Worm (Caenorhabditis elegans): ENCODE data around the gene F52E1.14.

The F52E1.14 gene

DNA sequence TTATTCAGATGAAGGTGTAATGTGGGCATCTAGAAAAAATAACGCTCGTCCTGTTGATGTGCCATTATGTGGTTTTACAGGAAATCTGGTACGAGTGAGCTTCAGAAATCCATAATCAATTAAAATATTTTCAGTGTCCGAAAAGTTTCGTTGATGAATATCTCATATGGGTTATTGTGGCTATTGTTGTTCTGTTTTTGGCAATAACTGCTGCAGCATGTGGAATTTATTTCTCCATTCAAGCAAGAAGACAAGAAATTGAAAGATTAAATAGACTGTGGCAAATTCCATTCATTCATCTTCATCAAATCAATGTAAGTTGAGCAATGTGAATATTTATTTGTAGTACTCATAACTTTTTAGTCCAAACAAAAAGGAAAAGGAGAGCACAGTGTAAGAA is 5.6 kb downstream of the F52E1.14 start:
- TF ChIP-seq ceh-36 (tag; optimal IDR thresholded peaks at IDR 0.05) (no peak), ama-1 (optimal IDR thresholded peaks at IDR 0.05) (no peak), flt-1 (GFP tag; IDR thresholded peaks at IDR 0.05) (no peak), sea-1 (GFP tag; conservative IDR thresholded peaks at IDR 0.05) (no peak), tbx-11 (GFP tag; IDR thresholded peaks at IDR 0.05) (no peak), F13C5.2 (tag; optimal IDR thresholded peaks at IDR 0.05) (no peak), B0310.2 (tag; optimal IDR thresholded peaks at IDR 0.05) (no peak), hmg-4 (GFP tag; optimal IDR thresholded peaks at IDR 0.05) (no peak), hmbx-1 (tag; optimal IDR thresholded peaks at IDR 0.05) (no peak), tra-4 (tag; optimal IDR thresholded peaks at IDR 0.05) (no peak), ets-7 (tag; optimal IDR thresholded peaks at IDR 0.05) (no peak), aly-1 (tag; optimal IDR thresholded peaks at IDR 0.05) (no peak), hnd-1 (tag; optimal IDR thresholded peaks at IDR 0.05) (no peak), ceh-13 (GFP tag; optimal IDR thresholded peaks at IDR 0.05) (no peak)

DNA sequence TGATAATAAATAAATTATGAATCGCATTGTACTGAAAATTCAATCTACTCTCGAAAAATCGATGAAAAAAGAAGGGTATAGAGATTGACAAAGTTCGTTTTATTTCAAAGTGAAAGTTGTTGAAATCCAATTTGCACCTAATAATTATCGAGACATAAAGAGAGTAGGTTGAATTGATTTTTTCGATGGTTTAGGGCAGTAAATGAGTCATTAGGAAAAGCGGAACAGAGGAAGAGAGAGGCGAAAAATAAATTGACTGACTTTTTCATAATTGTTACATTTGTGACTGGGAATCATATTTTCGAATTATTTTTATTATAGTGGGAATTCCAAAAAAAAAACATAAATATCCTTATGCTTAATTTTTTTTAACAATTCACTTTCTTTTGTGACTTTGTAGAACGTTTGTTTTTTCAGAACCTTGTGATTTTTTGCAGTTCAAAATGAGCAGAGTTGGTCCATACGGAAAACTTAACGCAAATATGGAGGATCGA is 10.7 kb downstream of the F52E1.14 start, which contains the start of the genes pho-6 and F52E1.3:
TSS of gene pho-6 (minus strand) at position 101 of the 494 bp plus-strand sequence.
TSS of gene F52E1.3 (plus strand) at position 444 of the 494 bp plus-strand sequence.
- TF ChIP-seq tbx-11 (GFP tag; IDR thresholded peaks at IDR 0.05) (no peak), ceh-36 (tag; optimal IDR thresholded peaks at IDR 0.05) (no peak), scrt-1 (GFP tag; IDR thresholded peaks at IDR 0.05) (no peak), hmg-4 (GFP tag; optimal IDR thresholded peaks at IDR 0.05) (no peak), hmbx-1 (tag; optimal IDR thresholded peaks at IDR 0.05) (no peak), aly-1 (tag; optimal IDR thresholded peaks at IDR 0.05) (no peak), tra-4 (tag; optimal IDR thresholded peaks at IDR 0.05) (no peak)

DNA sequence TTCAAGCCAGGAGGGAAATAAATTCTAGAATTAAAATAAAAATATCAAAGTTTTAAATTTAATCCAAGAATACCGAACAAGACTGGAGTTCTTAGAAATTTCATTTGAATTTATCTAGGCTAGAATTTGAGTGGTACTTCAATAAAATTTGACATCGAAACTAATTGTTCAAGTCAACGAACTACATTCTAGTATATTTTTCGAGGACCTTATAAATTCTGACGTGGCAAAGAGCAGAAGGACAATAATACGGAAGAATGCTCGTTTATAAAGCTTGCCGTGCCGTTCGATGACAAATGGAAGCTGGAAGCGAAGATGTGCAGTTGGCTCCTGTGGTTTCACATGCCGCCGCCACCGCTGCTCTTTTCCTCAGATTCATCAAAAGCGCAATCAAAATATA is 17.1 kb downstream of the F52E1.14 start:
- no peak for TF ChIP-seq ceh-13 (GFP tag; optimal IDR thresholded peaks at IDR 0.05)
- no peak for TF ChIP-seq ama-1 (optimal IDR thresholded peaks at IDR 0.05)
- TF ChIP-seq ceh-36 (tag; optimal IDR thresholded peaks at IDR 0.05), result no peak
- no peak for TF ChIP-seq hmg-4 (GFP tag; optimal IDR thresholded peaks at IDR 0.05)
- TF ChIP-seq F13C5.2 (tag; optimal IDR thresholded peaks at IDR 0.05), result no peak
- TF ChIP-seq pes-1 (GFP tag; IDR thresholded peaks at IDR 0.05), result no peak
- TF ChIP-seq hmbx-1 (tag; optimal IDR thresholded peaks at IDR 0.05), result no peak
- no peak for TF ChIP-seq sea-1 (GFP tag; conservative IDR thresholded peaks at IDR 0.05)
- no peak for TF ChIP-seq tra-4 (tag; optimal IDR thresholded peaks at IDR 0.05)
- TF ChIP-seq hnd-1 (tag; optimal IDR thresholded peaks at IDR 0.05), result no peak
- no peak for TF ChIP-seq scrt-1 (GFP tag; IDR thresholded peaks at IDR 0.05)
- TF ChIP-seq ets-7 (tag; optimal IDR thresholded peaks at IDR 0.05), result no peak
- TF ChIP-seq B0310.2 (tag; optimal IDR thresholded peaks at IDR 0.05), result no peak
- TF ChIP-seq tbx-37 (GFP tag; conservative IDR thresholded peaks at IDR 0.05), result no peak
- no peak for TF ChIP-seq aly-1 (tag; optimal IDR thresholded peaks at IDR 0.05)
- TF ChIP-seq flt-1 (GFP tag; IDR thresholded peaks at IDR 0.05), result no peak
- no peak for TF ChIP-seq tbx-11 (GFP tag; IDR thresholded peaks at IDR 0.05)

DNA sequence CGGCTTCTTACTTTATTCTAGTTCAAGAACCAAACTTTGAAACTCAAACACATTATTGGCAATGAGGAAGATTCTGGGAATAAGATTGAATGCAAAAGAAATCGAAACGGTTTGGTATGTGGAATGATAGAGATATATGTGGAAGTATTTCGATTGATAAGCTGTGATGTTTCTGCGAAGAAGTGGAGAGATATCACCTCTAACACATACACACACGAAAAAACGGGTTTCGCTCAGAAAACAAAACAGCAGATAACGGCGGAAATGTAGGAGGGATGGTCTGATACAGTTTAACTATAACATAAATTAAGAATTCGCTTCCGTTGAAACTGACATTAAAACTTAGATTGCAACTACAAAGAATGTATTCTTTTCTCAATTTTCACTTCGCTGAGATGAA is 17.5 kb downstream of the F52E1.14 start:
- no peak for TF ChIP-seq ama-1 (optimal IDR thresholded peaks at IDR 0.05)
- no peak for TF ChIP-seq sea-1 (GFP tag; conservative IDR thresholded peaks at IDR 0.05)
- TF ChIP-seq tbx-11 (GFP tag; IDR thresholded peaks at IDR 0.05), result no peak
- TF ChIP-seq hnd-1 (tag; optimal IDR thresholded peaks at IDR 0.05), result no peak
- no peak for TF ChIP-seq scrt-1 (GFP tag; IDR thresholded peaks at IDR 0.05)
- TF ChIP-seq F13C5.2 (tag; optimal IDR thresholded peaks at IDR 0.05), result no peak
- no peak for TF ChIP-seq pes-1 (GFP tag; IDR thresholded peaks at IDR 0.05)

DNA sequence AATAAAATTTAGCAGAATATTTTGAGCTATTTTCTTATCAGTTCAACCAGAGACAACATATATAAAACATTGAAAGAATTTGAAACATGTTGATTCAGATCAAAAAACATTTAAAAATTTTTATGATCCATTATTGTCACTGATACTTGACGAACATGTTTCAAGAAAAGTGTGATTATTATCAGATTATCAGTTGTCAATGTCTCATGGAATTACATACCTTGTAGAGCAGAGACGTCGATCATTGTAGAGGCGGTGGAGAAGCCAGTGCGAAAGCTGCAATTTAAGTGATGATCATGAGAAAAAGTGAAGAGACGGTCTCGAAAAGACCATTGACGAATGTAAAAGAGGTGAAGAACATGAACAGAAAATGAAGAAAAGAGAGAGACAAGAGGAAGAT is 18.7 kb downstream of the F52E1.14 start, which contains the start of gene F52E1.9:
TSS of gene F52E1.9 (minus strand) at position 278 of the 400 bp plus-strand sequence.
- no peak for TF ChIP-seq B0310.2 (tag; optimal IDR thresholded peaks at IDR 0.05)
- no peak for TF ChIP-seq pes-1 (GFP tag; IDR thresholded peaks at IDR 0.05)
- no peak for TF ChIP-seq ets-7 (tag; optimal IDR thresholded peaks at IDR 0.05)
- TF ChIP-seq flt-1 (GFP tag; IDR thresholded peaks at IDR 0.05), result no peak
- no peak for TF ChIP-seq hmbx-1 (tag; optimal IDR thresholded peaks at IDR 0.05)
- TF ChIP-seq sea-1 (GFP tag; conservative IDR thresholded peaks at IDR 0.05), result no peak
- no peak for TF ChIP-seq scrt-1 (GFP tag; IDR thresholded peaks at IDR 0.05)
- no peak for TF ChIP-seq tbx-11 (GFP tag; IDR thresholded peaks at IDR 0.05)
- no peak for TF ChIP-seq ceh-13 (GFP tag; optimal IDR thresholded peaks at IDR 0.05)
- no peak for TF ChIP-seq aly-1 (tag; optimal IDR thresholded peaks at IDR 0.05)

DNA sequence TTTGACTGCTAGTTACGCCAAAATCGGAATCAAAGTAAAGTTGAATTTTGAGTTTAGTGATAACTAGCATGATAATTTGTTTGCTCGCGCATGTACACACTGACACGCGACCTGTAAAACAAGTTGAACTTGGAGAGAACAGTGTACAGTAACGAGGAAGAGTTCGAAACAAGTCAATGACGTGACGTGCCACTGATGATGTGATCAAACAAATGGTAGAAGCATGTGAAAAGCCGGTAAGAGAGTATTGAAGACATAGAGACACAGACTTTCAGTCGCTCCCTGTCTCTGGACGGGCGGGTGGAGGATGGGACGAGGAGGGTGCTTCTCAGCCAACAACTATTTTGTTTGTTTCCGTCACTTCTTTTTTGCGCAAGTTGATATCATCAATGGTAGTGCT is 19.4 kb downstream of the F52E1.14 start:
- TF ChIP-seq ama-1 (optimal IDR thresholded peaks at IDR 0.05), result no peak
- TF ChIP-seq hnd-1 (tag; optimal IDR thresholded peaks at IDR 0.05), result no peak
- no peak for TF ChIP-seq ceh-13 (GFP tag; optimal IDR thresholded peaks at IDR 0.05)
- TF ChIP-seq pes-1 (GFP tag; IDR thresholded peaks at IDR 0.05), result no peak
- TF ChIP-seq F13C5.2 (tag; optimal IDR thresholded peaks at IDR 0.05), result no peak
- TF ChIP-seq aly-1 (tag; optimal IDR thresholded peaks at IDR 0.05), result no peak
- no peak for TF ChIP-seq flt-1 (GFP tag; IDR thresholded peaks at IDR 0.05)
- no peak for TF ChIP-seq B0310.2 (tag; optimal IDR thresholded peaks at IDR 0.05)
- no peak for TF ChIP-seq hmg-4 (GFP tag; optimal IDR thresholded peaks at IDR 0.05)
- no peak for TF ChIP-seq sea-1 (GFP tag; conservative IDR thresholded peaks at IDR 0.05)
- TF ChIP-seq hmbx-1 (tag; optimal IDR thresholded peaks at IDR 0.05), result no peak
- TF ChIP-seq tra-4 (tag; optimal IDR thresholded peaks at IDR 0.05), result no peak
- TF ChIP-seq ceh-36 (tag; optimal IDR thresholded peaks at IDR 0.05), result no peak
- no peak for TF ChIP-seq ets-7 (tag; optimal IDR thresholded peaks at IDR 0.05)
- no peak for TF ChIP-seq scrt-1 (GFP tag; IDR thresholded peaks at IDR 0.05)
- no peak for TF ChIP-seq tbx-37 (GFP tag; conservative IDR thresholded peaks at IDR 0.05)

DNA sequence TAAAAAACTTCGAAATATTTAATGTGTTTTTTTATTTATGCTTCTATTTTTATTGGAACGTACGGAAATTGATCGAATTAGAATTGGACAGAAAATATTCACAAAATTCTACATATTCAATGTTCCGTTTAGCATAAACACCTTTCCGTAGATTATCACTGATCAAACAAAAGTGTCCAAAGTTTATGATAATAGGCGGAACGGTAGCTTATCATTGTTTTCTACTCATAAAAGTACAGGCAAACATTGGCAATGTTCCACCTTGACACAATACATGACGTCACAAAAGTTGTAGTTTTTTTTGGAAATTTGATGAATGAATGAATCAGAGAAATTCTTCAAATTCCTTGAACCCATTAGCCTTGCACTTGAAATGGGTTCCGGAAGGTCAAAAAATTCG is 20.2 kb downstream of the F52E1.14 start:
- no peak for TF ChIP-seq ets-7 (tag; optimal IDR thresholded peaks at IDR 0.05)
- TF ChIP-seq hmg-4 (GFP tag; optimal IDR thresholded peaks at IDR 0.05), result no peak
- no peak for TF ChIP-seq sea-1 (GFP tag; conservative IDR thresholded peaks at IDR 0.05)
- no peak for TF ChIP-seq aly-1 (tag; optimal IDR thresholded peaks at IDR 0.05)

DNA sequence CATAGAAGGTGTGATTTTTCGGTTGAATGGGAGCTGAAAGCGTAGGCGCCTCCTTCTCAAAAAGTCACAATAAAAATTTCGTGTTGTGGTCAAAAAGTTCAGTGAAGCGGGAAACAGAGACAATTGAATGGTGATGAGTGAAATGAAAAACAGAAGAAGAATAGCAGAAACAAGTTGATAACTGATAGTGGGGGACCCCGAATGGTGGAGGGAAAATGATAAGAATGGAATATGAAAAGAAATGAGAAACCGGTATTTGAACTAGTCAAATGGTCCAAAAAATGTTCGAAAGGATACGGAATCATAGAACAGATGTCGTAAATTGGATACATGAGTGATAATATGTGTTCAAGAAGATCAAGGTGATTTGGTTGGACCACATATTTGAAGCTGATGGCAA is 20.6 kb downstream of the F52E1.14 start:
- TF ChIP-seq sea-1 (GFP tag; conservative IDR thresholded peaks at IDR 0.05), result no peak
- no peak for TF ChIP-seq aly-1 (tag; optimal IDR thresholded peaks at IDR 0.05)
- no peak for TF ChIP-seq scrt-1 (GFP tag; IDR thresholded peaks at IDR 0.05)
- no peak for TF ChIP-seq ets-7 (tag; optimal IDR thresholded peaks at IDR 0.05)
